Worm (Caenorhabditis elegans) whole organism, L1 larva: ENCODE data around the gene irld-66.

Source experiments
- C04F5.9 ChIP-seq: sonication (generic microtip); optimal IDR thresholded peaks from 2 replicates; lab custom pipeline; 2016; ENCODE audit warnings: missing genetic modification characterization, missing compliant biosample characterization
- C16A3.4 ChIP-seq: fragments of 150-350 bp; optimal IDR thresholded peaks from 2 replicates; lab custom pipeline; 2014; ENCODE audit warnings: missing biosample characterization, missing genetic modification characterization
- F16B12.6 ChIP-seq: fragments of 150-350 bp; optimal IDR thresholded peaks from 2 replicates; lab custom pipeline; 2014; ENCODE audit warnings: missing biosample characterization, missing genetic modification characterization
- Y116A8C.19 ChIP-seq: sonication (generic microtip); optimal IDR thresholded peaks from 2 replicates; lab custom pipeline; 2016; ENCODE audit warnings: missing compliant biosample characterization, missing genetic modification characterization, borderline replicate concordance
- blmp-1 ChIP-seq: fragments of 150-350 bp; optimal IDR thresholded peaks from 2 replicates; lab custom pipeline; 2014; ENCODE audit warnings: missing biosample characterization, missing genetic modification characterization
- ceh-90 ChIP-seq: sonication (generic microtip); optimal IDR thresholded peaks from 2 replicates; lab custom pipeline; 2016; ENCODE audit warnings: missing genetic modification characterization, missing compliant biosample characterization
- dpl-1 ChIP-seq, 3 experiments: fragments of 150-350 bp in 2 of 3; sonication (generic microtip) in 1 of 3; optimal IDR thresholded peaks; 2 replicates each; lab custom pipeline; 2014 to 2017; ENCODE audit warnings: missing biosample characterization in 3 of 3, missing genetic modification characterization in 3 of 3, missing genetic modification reagents in 3 of 3
- dsc-1 ChIP-seq: sonication (generic microtip); optimal IDR thresholded peaks from 2 replicates; lab custom pipeline; 2016; ENCODE audit warnings: mild to moderate bottlenecking, missing genetic modification characterization, missing compliant biosample characterization
- efl-1 ChIP-seq, 4 experiments: fragments of 150-350 bp; optimal IDR thresholded peaks in 3 of 4; peaks in 1 of 4; 1 replicate in 1 of 4; 2 replicates in 3 of 4; lab custom pipeline; 2014; ENCODE audit warnings: missing biosample characterization in 2 of 4, missing genetic modification characterization in 2 of 4, missing genetic modification reagents in 2 of 4
- efl-3 ChIP-seq: fragments of 200-800 bp; sonication (Bioruptor generic); optimal IDR thresholded peaks from 2 replicates; lab custom pipeline; 2018; ENCODE audit warnings: mild to moderate bottlenecking, missing genetic modification characterization, missing compliant biosample characterization
- egl-27 ChIP-seq, 2 experiments: fragments of 150-350 bp in 1 of 2; sonication (generic microtip); optimal IDR thresholded peaks; 3 replicates each; lab custom pipeline; 2017 to 2018; ENCODE audit warnings: missing biosample characterization in 2 of 2, missing genetic modification characterization in 2 of 2, missing genetic modification reagents in 2 of 2
- elt-2 ChIP-seq: sonication (generic microtip); optimal IDR thresholded peaks from 2 replicates; lab custom pipeline; 2016; ENCODE audit warnings: missing genetic modification characterization, mild to moderate bottlenecking, inconsistent platforms, missing compliant biosample characterization, missing genetic modification reagents
- fkh-10 ChIP-seq: sonication (generic microtip); optimal IDR thresholded peaks from 2 replicates; lab custom pipeline; 2017; ENCODE audit warnings: missing biosample characterization, missing genetic modification reagents, missing genetic modification characterization
- grh-1 ChIP-seq: fragments of 200-800 bp; sonication (Bioruptor generic); IDR thresholded peaks from 2 replicates; pipeline ENCODE4 v1.3.6; 2022; ENCODE audit warnings: missing genetic modification reagents, missing genetic modification characterization, missing compliant biosample characterization
- hpl-2 ChIP-seq: fragments of 150-350 bp; optimal IDR thresholded peaks from 2 replicates; lab custom pipeline; 2014; ENCODE audit warnings: missing biosample characterization, missing genetic modification reagents, missing genetic modification characterization
- jun-1 ChIP-seq: fragments of 150-350 bp; optimal IDR thresholded peaks from 2 replicates; lab custom pipeline; 2014; ENCODE audit warnings: missing biosample characterization, missing genetic modification reagents, missing genetic modification characterization
- lin-13 ChIP-seq: fragments of 150-350 bp; optimal IDR thresholded peaks from 2 replicates; lab custom pipeline; 2014; ENCODE audit warnings: missing biosample characterization, missing genetic modification reagents, missing genetic modification characterization
- lir-3 ChIP-seq: sonication (generic microtip); optimal IDR thresholded peaks from 2 replicates; lab custom pipeline; 2016; ENCODE audit warnings: mild to moderate bottlenecking, missing genetic modification characterization, moderate library complexity, missing compliant biosample characterization; ENCODE audit not compliant: poor library complexity
- mef-2 ChIP-seq: fragments of 150-350 bp; optimal IDR thresholded peaks from 2 replicates; lab custom pipeline; 2014; ENCODE audit warnings: missing biosample characterization, missing genetic modification characterization
- nhr-11 ChIP-seq: fragments of 150-350 bp; optimal IDR thresholded peaks from 2 replicates; lab custom pipeline; 2014; ENCODE audit warnings: missing biosample characterization, missing genetic modification characterization
- nhr-12 ChIP-seq: sonication (generic microtip); optimal IDR thresholded peaks from 2 replicates; lab custom pipeline; 2017; ENCODE audit warnings: missing biosample characterization, missing genetic modification characterization
- nhr-237 ChIP-seq: fragments of 150-350 bp; optimal IDR thresholded peaks from 2 replicates; lab custom pipeline; 2014; ENCODE audit warnings: missing biosample characterization, missing genetic modification characterization
- nhr-28 ChIP-seq: fragments of 150-350 bp; optimal IDR thresholded peaks from 2 replicates; lab custom pipeline; 2014; ENCODE audit warnings: missing biosample characterization, missing genetic modification characterization
- nhr-84 ChIP-seq: sonication (generic microtip); optimal IDR thresholded peaks from 2 replicates; lab custom pipeline; 2017; ENCODE audit warnings: missing biosample characterization, missing genetic modification characterization
- pag-3 ChIP-seq: sonication (generic microtip); optimal IDR thresholded peaks from 2 replicates; lab custom pipeline; 2017; ENCODE audit warnings: missing genetic modification characterization, mild to moderate bottlenecking, missing compliant biosample characterization, antibody characterized with exemption, borderline replicate concordance; ENCODE audit not compliant: insufficient read depth
- skn-1 ChIP-seq: fragments of 150-350 bp; optimal IDR thresholded peaks from 2 replicates; lab custom pipeline; 2014; ENCODE audit warnings: missing biosample characterization, missing genetic modification characterization
- snpc-4 ChIP-seq: fragments of 150-350 bp; optimal IDR thresholded peaks from 2 replicates; lab custom pipeline; 2014; ENCODE audit warnings: missing biosample characterization, missing genetic modification characterization
- tlp-1 ChIP-seq: fragments of 150-350 bp; optimal IDR thresholded peaks from 2 replicates; lab custom pipeline; 2014; ENCODE audit warnings: missing biosample characterization, missing genetic modification characterization
- unc-30 ChIP-seq: sonication (generic microtip); optimal IDR thresholded peaks from 2 replicates; lab custom pipeline; 2017; ENCODE audit warnings: missing biosample characterization, missing genetic modification characterization
- unc-62 ChIP-seq: fragments of 150-350 bp; optimal IDR thresholded peaks from 2 replicates; lab custom pipeline; 2014; ENCODE audit warnings: missing biosample characterization, missing genetic modification reagents, missing genetic modification characterization
- unc-86 ChIP-seq: sonication (generic microtip); optimal IDR thresholded peaks from 2 replicates; lab custom pipeline; 2016; ENCODE audit warnings: missing genetic modification characterization, missing compliant biosample characterization
- zag-1 ChIP-seq: fragments of 150-350 bp; optimal IDR thresholded peaks from 2 replicates; lab custom pipeline; 2014; ENCODE audit warnings: missing biosample characterization, missing genetic modification characterization
- ztf-11 ChIP-seq, 2 experiments: sonication (generic microtip); optimal IDR thresholded peaks; 2 replicates each; lab custom pipeline; 2016 to 2017; ENCODE audit warnings: missing genetic modification characterization in 2 of 2, missing biosample characterization in 1 of 2, missing compliant biosample characterization in 1 of 2

The irld-66 gene

ce11 chrII:2939681-2940080, 966 bp downstream of the irld-66 start:
- TF ChIP-seq nhr-12 (no peak), C04F5.9 (no peak), unc-62 (GFP tag; lab: Kevin White, UChicago) (no peak), nhr-237 (tag; lab: Kevin White, UChicago) (no peak), egl-27 (tag; optimal IDR thresholded peaks at IDR 0.05; lab: Kevin White, UChicago) (no peak), lin-13 (GFP tag; lab: Kevin White, UChicago) (no peak)

- TF ChIP-seq ztf-11 (tag; optimal IDR thresholded peaks at IDR 0.05; lab: Kevin White, UChicago) = no peak
- no peak for TF ChIP-seq fkh-10 (GFP tag; lab: Kevin White, UChicago)
- no peak for TF ChIP-seq tlp-1
- no peak for TF ChIP-seq ceh-90
- TF ChIP-seq nhr-11 = no peak
- TF ChIP-seq, all 84 proteins: peak for 0
Measured at ce11 chrII:2937852-2938251, 2.8 kb downstream of the irld-66 start, which contains the start of gene irld-65. irld-65 (minus strand) TSS chrII:2937952.

ce11 chrII:2934354-2934753, 6.3 kb downstream of the irld-66 start, which contains the start of gene irld-67:
irld-67 (minus strand) TSS chrII:2934454.
- TF ChIP-seq C16A3.4 (tag; lab: Kevin White, UChicago) = no peak
- TF ChIP-seq zag-1 (tag; lab: Kevin White, UChicago) = no peak
- TF ChIP-seq jun-1 = no peak
- no peak for TF ChIP-seq lir-3
- no peak for TF ChIP-seq Y116A8C.19 (tag; lab: Kevin White, UChicago)
- no peak for TF ChIP-seq mef-2 (tag; lab: Kevin White, UChicago)
- TF ChIP-seq grh-1 (GFP tag; lab: Robert Waterston, UW) = no peak
- TF ChIP-seq unc-62 (GFP tag; lab: Kevin White, UChicago) = no peak
- TF ChIP-seq efl-3 (GFP tag; lab: Kevin White, UChicago) = no peak
- TF ChIP-seq elt-2 = no peak
- no peak for TF ChIP-seq skn-1 (tag; lab: Kevin White, UChicago)
- no peak for TF ChIP-seq F16B12.6 (tag; lab: Kevin White, UChicago)
- TF ChIP-seq nhr-84 (tag; lab: Kevin White, UChicago) = no peak
- TF ChIP-seq tlp-1 = no peak

ce11 chrII:2931564-2931963, 9.1 kb downstream of the irld-66 start:
- TF ChIP-seq blmp-1 (tag; lab: Kevin White, UChicago) (no peak), efl-1 (optimal IDR thresholded peaks at IDR 0.05; lab: Kevin White, UChicago) (no peak), efl-1 (GFP tag; optimal IDR thresholded peaks at IDR 0.05 in 1 of 2; lab: Kevin White, UChicago) (peak in 1 of 2 experiments; percentile 65)
- TF ChIP-seq, all 84 proteins: peak for 1

ce11 chrII:2930499-2930898, 10.1 kb downstream of the irld-66 start, which contains the start of the genes irld-64 and irld-63:
irld-64 (minus strand) TSS chrII:2930599.
irld-63 (plus strand) TSS chrII:2930728.
- no peak for TF ChIP-seq jun-1
- TF ChIP-seq unc-86 = no peak
- no peak for TF ChIP-seq lir-3
- no peak for TF ChIP-seq nhr-28 (tag; lab: Kevin White, UChicago)
- no peak for TF ChIP-seq hpl-2 (GFP tag; lab: Kevin White, UChicago)
- no peak for TF ChIP-seq skn-1 (tag; lab: Kevin White, UChicago)
- TF ChIP-seq dpl-1 (GFP tag; optimal IDR thresholded peaks at IDR 0.05; lab: Kevin White, UChicago) = no peak
- TF ChIP-seq ztf-11 (tag; optimal IDR thresholded peaks at IDR 0.05; lab: Kevin White, UChicago) = no peak

- TF ChIP-seq lir-3 = no peak
- TF ChIP-seq efl-1 (optimal IDR thresholded peaks at IDR 0.05; lab: Kevin White, UChicago) = no peak
- TF ChIP-seq efl-1 (GFP tag; optimal IDR thresholded peaks at IDR 0.05 in 1 of 2; lab: Kevin White, UChicago) = peak in 1 of 2 experiments; percentile 25
- TF ChIP-seq, all 84 proteins: peak for 1
Measured at ce11 chrII:2929846-2930245, 10.8 kb downstream of the irld-66 start.

- TF ChIP-seq unc-30 (tag; lab: Kevin White, UChicago) = no peak
- no peak for TF ChIP-seq pag-3 (tag; lab: Kevin White, UChicago)
- no peak for TF ChIP-seq dpl-1 (GFP tag; optimal IDR thresholded peaks at IDR 0.05; lab: Kevin White, UChicago)
- no peak for TF ChIP-seq snpc-4
- no peak for TF ChIP-seq dsc-1
Measured at ce11 chrII:2927533-2927932, 13.1 kb downstream of the irld-66 start, which contains the start of the genes ZK355.3 and ZK355.8. ZK355.3 (minus strand) TSS chrII:2927633. ZK355.8 (plus strand) TSS chrII:2927804.
